Fruit fly (Drosophila melanogaster): Measurements from ENCODE around the gene CG31220.

Gene CG31220

DNA sequence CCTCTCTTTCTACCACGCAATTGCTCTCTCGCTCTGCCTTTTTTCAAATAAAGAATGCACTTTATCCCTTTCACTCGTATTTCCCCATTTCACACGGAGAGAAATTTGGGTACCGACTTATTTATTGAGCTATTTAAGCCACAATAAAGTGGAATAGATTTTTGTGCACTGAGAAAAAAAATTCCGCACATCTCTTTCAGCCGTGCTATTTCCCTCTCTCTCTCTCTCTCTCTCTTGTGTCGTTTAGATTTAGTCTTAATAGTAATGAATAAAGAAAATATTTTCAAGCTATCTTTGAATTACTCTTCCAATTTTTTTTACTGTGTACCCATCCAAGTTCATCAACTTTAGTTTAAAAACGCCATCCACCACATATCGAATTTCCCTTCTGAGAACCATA, 24.7 kb upstream of the CG31220 start (continued):
- no peak; the same call in 1 of the 2 replicates for TF ChIP-seq MBD-R2 (GFP tag; IDR thresholded peaks at IDR 0.05)
- peak; percentile 20; the same call in 1 of the 2 replicates for TF ChIP-seq onecut (GFP tag; IDR thresholded peaks at IDR 0.05)
- TF ChIP-seq D19A (tag; optimal IDR thresholded peaks at IDR 0.05), result peak; percentile 39
- TF ChIP-seq CG10321 (GFP tag; IDR thresholded peaks at IDR 0.05), result peak; percentile 37; the same call in 1 of the 2 replicates
- TF ChIP-seq CoRest (tag; optimal IDR thresholded peaks at IDR 0.05), result peak; percentile 46
- TF ChIP-seq CG12391 (tag; optimal IDR thresholded peaks at IDR 0.05), result peak; percentile 50
- peak; percentile 29 for TF ChIP-seq Dip3 (GFP tag; optimal IDR thresholded peaks at IDR 0.05)
- peak; percentile 75 for TF ChIP-seq Ada2b (GFP tag; IDR thresholded peaks at IDR 0.05)
- peak; percentile 57 for TF ChIP-seq pnt (GFP tag; optimal IDR thresholded peaks at IDR 0.05)
- TF ChIP-seq oc (tag; optimal IDR thresholded peaks at IDR 0.05), result peak; percentile 48
- peak; percentile 10 for TF ChIP-seq shn (GFP tag; optimal IDR thresholded peaks at IDR 0.05)
- peak; percentile 64 for TF ChIP-seq CG2712 (tag; optimal IDR thresholded peaks at IDR 0.05)
- TF ChIP-seq dpn (GFP tag; optimal IDR thresholded peaks at IDR 0.05), result peak; percentile 53 to 60
- peak; percentile 1 for TF ChIP-seq Max (GFP tag; optimal IDR thresholded peaks at IDR 0.05)
- TF ChIP-seq CG33557 (GFP tag; optimal IDR thresholded peaks at IDR 0.05), result no peak
- TF ChIP-seq CG14014 (GFP tag; IDR thresholded peaks at IDR 0.05), result peak; percentile 68
- peak; percentile 4 for TF ChIP-seq CG11723 (GFP tag; optimal IDR thresholded peaks at IDR 0.05)
- peak; percentile 60 for TF ChIP-seq pho (GFP tag; optimal IDR thresholded peaks at IDR 0.05)
- peak; percentile 72; the same call in 1 of the 2 replicates for TF ChIP-seq Xrp1 (GFP tag; IDR thresholded peaks at IDR 0.05)
- 0 out of 2 replicates have a peak, but pooled peaks have one; percentile 36 for TF ChIP-seq Nf-YA (GFP tag; IDR thresholded peaks at IDR 0.05)
- TF ChIP-seq NFAT (GFP tag; IDR thresholded peaks at IDR 0.05), result peak; percentile 59; the same call in 1 of the 2 replicates
- TF ChIP-seq lmd (GFP tag; IDR thresholded peaks at IDR 0.05), result peak; percentile 73
- peak; percentile 40 for TF ChIP-seq CG17829 (tag; optimal IDR thresholded peaks at IDR 0.05)
- peak; percentile 72 for TF ChIP-seq Drgx (GFP tag; IDR thresholded peaks at IDR 0.05)
- peak; percentile 44 for TF ChIP-seq tap (tag; optimal IDR thresholded peaks at IDR 0.05)
- TF ChIP-seq Mes4 (GFP tag; optimal IDR thresholded peaks at IDR 0.05), result no peak
- TF ChIP-seq tio (GFP tag; optimal IDR thresholded peaks at IDR 0.05), result peak; percentile 30
- TF ChIP-seq pb (GFP tag; optimal IDR thresholded peaks at IDR 0.05), result peak; percentile 54
- peak; percentile 69 for TF ChIP-seq CG4424 (GFP tag; optimal IDR thresholded peaks at IDR 0.05)
- peak; percentile 25 for TF ChIP-seq CG9609 (GFP tag; optimal IDR thresholded peaks at IDR 0.05)
- peak; percentile 43 for TF ChIP-seq gsb-n (tag; optimal IDR thresholded peaks at IDR 0.05)
- TF ChIP-seq gsb (GFP tag; IDR thresholded peaks at IDR 0.05), result 0 out of 2 replicates have a peak, but pooled peaks have one; percentile 20
- no peak for TF ChIP-seq gcm2 (GFP tag; optimal IDR thresholded peaks at IDR 0.05)
- TF ChIP-seq ara (GFP tag; IDR thresholded peaks at IDR 0.05), result peak; percentile 33; the same call in 1 of the 2 replicates
- peak; percentile 73 for TF ChIP-seq Sox102F (GFP tag; optimal IDR thresholded peaks at IDR 0.05)
- peak; percentile 69 for TF ChIP-seq ranshi (GFP tag; IDR thresholded peaks at IDR 0.05)
- no peak for TF ChIP-seq CG4707 (GFP tag; optimal IDR thresholded peaks at IDR 0.05)
- no peak for TF ChIP-seq CG4328 (GFP tag; optimal IDR thresholded peaks at IDR 0.05)
- TF ChIP-seq CG11696 (GFP tag; IDR thresholded peaks at IDR 0.05), result 0 out of 2 replicates have a peak, but pooled peaks have one; percentile 49
- no peak for TF ChIP-seq CG11247 (GFP tag; IDR thresholded peaks at IDR 0.05)
- peak; percentile 18 for TF ChIP-seq jumu (GFP tag; optimal IDR thresholded peaks at IDR 0.05)
- peak; percentile 32 for TF ChIP-seq Side (GFP tag; optimal IDR thresholded peaks at IDR 0.05)
- 0 out of 2 replicates have a peak, but pooled peaks have one; percentile 33 for TF ChIP-seq dimm (GFP tag; IDR thresholded peaks at IDR 0.05)
- peak; percentile 69 for TF ChIP-seq ken (GFP tag; IDR thresholded peaks at IDR 0.05)
- TF ChIP-seq CG18476 (GFP tag; optimal IDR thresholded peaks at IDR 0.05), result no peak
- TF ChIP-seq CG12236 (GFP tag; optimal IDR thresholded peaks at IDR 0.05), result peak; percentile 19
- peak; percentile 40 for TF ChIP-seq org-1 (GFP tag; optimal IDR thresholded peaks at IDR 0.05)
- peak; percentile 58; the same call in 2 of the 3 replicates for TF ChIP-seq CG7357 (GFP tag; IDR thresholded peaks at IDR 0.05)
- TF ChIP-seq CG4820 (GFP tag; optimal IDR thresholded peaks at IDR 0.05), result peak; percentile 45
- TF ChIP-seq Fer3 (tag; optimal IDR thresholded peaks at IDR 0.05), result peak; percentile 47
- no peak for TF ChIP-seq CG4617 (GFP tag; optimal IDR thresholded peaks at IDR 0.05; ENCODE audit: borderline replicate concordance)
